Worm (Caenorhabditis elegans) whole organism, midembryonic: Measurements from ENCODE around the gene nhr-264.

ENCODE experiments used
- cog-1 ChIP-seq: sonication (generic microtip); optimal IDR thresholded peaks from 2 replicates; lab custom pipeline; 2016; ENCODE audit warnings: missing genetic modification characterization, missing compliant biosample characterization
- flt-1 ChIP-seq: fragments of 200-800 bp; sonication (Bioruptor generic); IDR thresholded peaks from 2 replicates; pipeline ENCODE4 v1.3.6; 2022; ENCODE audit warnings: missing genetic modification characterization, missing compliant biosample characterization
- med-1 ChIP-seq: sonication (generic microtip); optimal IDR thresholded peaks from 2 replicates; lab custom pipeline; 2017; ENCODE audit warnings: missing genetic modification characterization, mild to moderate bottlenecking, missing compliant biosample characterization, antibody characterized with exemption, missing genetic modification reagents; ENCODE audit not compliant: insufficient read depth
- tab-1 ChIP-seq: fragments of 200-800 bp; sonication (Bioruptor generic); IDR thresholded peaks from 2 replicates; pipeline ENCODE4 v1.3.6; 2022; ENCODE audit warnings: missing genetic modification characterization, missing compliant biosample characterization
- ztf-23 ChIP-seq: fragments of 200-800 bp; sonication (Bioruptor generic); IDR thresholded peaks from 2 replicates; pipeline ENCODE4 v1.3.6; 2022; ENCODE audit warnings: missing genetic modification reagents, missing genetic modification characterization, missing compliant biosample characterization
- ztf-29 ChIP-seq: fragments of 200-800 bp; sonication (Bioruptor generic); IDR thresholded peaks from 2 replicates; pipeline ENCODE4 v1.3.6; 2022; ENCODE audit warnings: missing genetic modification reagents, missing genetic modification characterization, missing compliant biosample characterization

DNA sequence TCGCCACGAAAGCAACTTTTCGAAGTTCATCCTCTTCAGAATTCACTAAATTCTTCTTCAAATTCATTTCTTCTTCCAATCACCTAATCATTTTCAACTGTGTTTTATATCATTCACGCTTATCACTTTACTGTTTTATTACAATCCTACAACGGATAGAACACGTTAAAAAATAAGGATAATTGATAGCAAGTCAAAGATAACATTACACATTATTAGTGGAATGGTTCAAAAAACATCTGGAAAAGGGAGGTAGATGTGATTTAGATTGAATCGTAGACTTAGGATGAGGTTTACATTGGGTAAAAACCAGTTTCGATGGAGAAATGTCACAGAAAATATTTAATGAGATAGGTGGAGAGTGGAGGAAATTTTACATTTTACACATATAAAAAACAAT lies 32.0 kb downstream of the nhr-264 start, which contains the start of gene col-120:
- TF ChIP-seq flt-1 (no peak), ztf-29 (GFP tag; lab: Robert Waterston, UW) (no peak), med-1 (GFP tag; lab: Kevin White, UChicago) (no peak), cog-1 (no peak), ztf-23 (GFP tag; lab: Robert Waterston, UW) (no peak), tab-1 (GFP tag; lab: Robert Waterston, UW) (no peak)
